Worm (Caenorhabditis elegans): ENCODE measurements around the gene F21G4.3.

DNA sequence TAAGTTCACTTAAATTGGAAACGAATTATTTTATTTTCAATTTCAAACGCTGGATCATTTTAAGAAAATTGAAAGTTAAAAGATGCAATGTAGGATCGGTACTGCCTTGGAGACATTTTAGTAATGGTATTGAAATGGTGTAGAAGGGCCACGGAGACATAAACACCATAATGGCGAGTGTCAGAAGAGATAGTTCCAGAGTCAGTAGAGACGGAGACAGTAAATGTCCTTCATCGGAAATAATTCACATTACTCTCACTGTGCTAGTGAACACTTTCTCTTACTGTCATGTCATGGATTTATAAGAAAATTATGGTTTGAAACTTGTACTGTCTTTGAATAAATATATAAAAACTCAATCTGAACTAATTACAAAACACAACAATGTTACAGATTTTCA, 1.9 kb upstream of the F21G4.3 start:
- TF ChIP-seq xnd-1 (tag; optimal IDR thresholded peaks at IDR 0.05) (no peak), unc-62 (GFP tag; optimal IDR thresholded peaks at IDR 0.05) (no peak), dpl-1 (GFP tag; optimal IDR thresholded peaks at IDR 0.05) (no peak), ztf-6 (GFP tag; IDR thresholded peaks at IDR 0.05) (no peak), nfya-1 (tag; optimal IDR thresholded peaks at IDR 0.05; ENCODE audit: borderline replicate concordance, insufficient read depth) (no peak), ztf-3 (GFP tag; optimal IDR thresholded peaks at IDR 0.05) (no peak), let-526 (GFP tag; IDR thresholded peaks at IDR 0.05) (no peak), lin-35 (GFP tag; optimal IDR thresholded peaks at IDR 0.05) (no peak), hsf-1 (GFP tag; IDR thresholded peaks at IDR 0.05) (no peak), sptf-2 (GFP tag; optimal IDR thresholded peaks at IDR 0.05) (no peak), ceh-79 (tag; optimal IDR thresholded peaks at IDR 0.05) (no peak), egrh-3 (GFP tag; IDR thresholded peaks at IDR 0.05) (no peak)

Measured in whole organism, young adult.